Worm (Caenorhabditis elegans) whole organism, L3 larva: ENCODE data around the gene ssup-72.

ENCODE experiments used
- ZK546.5 ChIP-seq: sonication (generic microtip); optimal IDR thresholded peaks from 2 replicates; lab custom pipeline; 2017; ENCODE audit warnings: missing biosample characterization, missing genetic modification characterization
- ama-1 ChIP-seq: fragments of 150-350 bp; optimal IDR thresholded peaks from 2 replicates; lab custom pipeline; 2018
- ceh-28 ChIP-seq: fragments of 150-350 bp; optimal IDR thresholded peaks from 2 replicates; lab custom pipeline; 2014; ENCODE audit warnings: missing biosample characterization, missing genetic modification reagents, missing genetic modification characterization
- ceh-82 ChIP-seq: fragments of 150-350 bp; optimal IDR thresholded peaks from 2 replicates; lab custom pipeline; 2014; ENCODE audit warnings: missing biosample characterization, missing genetic modification characterization
- fkh-10 ChIP-seq: sonication (generic microtip); optimal IDR thresholded peaks from 2 replicates; lab custom pipeline; 2017; ENCODE audit warnings: missing biosample characterization, missing genetic modification reagents, missing genetic modification characterization
- mdl-1 ChIP-seq: fragments of 150-350 bp; optimal IDR thresholded peaks from 2 replicates; lab custom pipeline; 2014; ENCODE audit warnings: missing biosample characterization, missing genetic modification characterization
- nfya-1 ChIP-seq: sonication (generic microtip); optimal IDR thresholded peaks from 2 replicates; lab custom pipeline; 2017; ENCODE audit warnings: missing genetic modification characterization, mild to moderate bottlenecking, missing compliant biosample characterization, antibody characterized with exemption, moderate library complexity; ENCODE audit not compliant: insufficient read depth
- nhr-23 ChIP-seq: fragments of 150-350 bp; optimal IDR thresholded peaks from 2 replicates; lab custom pipeline; 2014; ENCODE audit warnings: missing biosample characterization, missing genetic modification reagents, missing genetic modification characterization
- nhr-28 ChIP-seq: fragments of 150-350 bp; optimal IDR thresholded peaks from 2 replicates; lab custom pipeline; 2014; ENCODE audit warnings: missing biosample characterization, missing genetic modification characterization
- nhr-77 ChIP-seq: fragments of 150-350 bp; optimal IDR thresholded peaks from 2 replicates; lab custom pipeline; 2014; ENCODE audit warnings: missing biosample characterization, missing genetic modification characterization
- skn-1 ChIP-seq: fragments of 150-350 bp; optimal IDR thresholded peaks from 2 replicates; lab custom pipeline; 2014; ENCODE audit warnings: missing biosample characterization, missing genetic modification characterization
- snpc-4 ChIP-seq: fragments of 150-350 bp; optimal IDR thresholded peaks from 2 replicates; lab custom pipeline; 2014; ENCODE audit warnings: missing biosample characterization, missing genetic modification characterization
- unc-62 ChIP-seq: fragments of 150-350 bp; sonication (generic microtip); optimal IDR thresholded peaks from 4 replicates; lab custom pipeline; 2014; ENCODE audit warnings: missing biosample characterization, missing genetic modification reagents, missing genetic modification characterization
- ztf-4 ChIP-seq: fragments of 150-350 bp; optimal IDR thresholded peaks from 2 replicates; lab custom pipeline; 2014; ENCODE audit warnings: missing biosample characterization, missing genetic modification characterization

- TF ChIP-seq ceh-82 (tag; lab: Kevin White, UChicago) (no peak), nhr-77 (no peak), ceh-28 (tag; lab: Kevin White, UChicago) (peak; percentile 83), nhr-23 (tag; lab: Kevin White, UChicago) (peak; percentile 19), skn-1 (tag; lab: Kevin White, UChicago) (no peak), nfya-1 (peak; percentile 81), ZK546.5 (tag; lab: Kevin White, UChicago) (no peak), ztf-4 (tag; lab: Kevin White, UChicago) (no peak), ama-1 (lab: Kevin White, UChicago) (no peak), nhr-28 (tag; lab: Kevin White, UChicago) (no peak), mdl-1 (tag; lab: Kevin White, UChicago) (no peak), fkh-10 (peak; percentile 0), unc-62 (GFP tag; lab: Kevin White, UChicago) (no peak), snpc-4 (tag; lab: Kevin White, UChicago) (peak; percentile 48)
Observed at ce11 chrII:6782738-6783163, 6.4 kb downstream of the ssup-72 start.
